Worm (Caenorhabditis elegans) whole organism, L4 larva: Measurements from ENCODE around the gene erfa-1.
A peak's percentile ranks its signal among the peaks of the same experiment; 100 is the strongest.

Experiments used
- R02D3.7 ChIP-seq: fragments of 150-350 bp; sonication (generic microtip); optimal IDR thresholded peaks from 3 replicates; lab custom pipeline; 2014; ENCODE audit warnings: missing biosample characterization, missing genetic modification characterization
- nhr-237 ChIP-seq: sonication (generic microtip); optimal IDR thresholded peaks from 2 replicates; lab custom pipeline; 2017; ENCODE audit warnings: missing biosample characterization, missing genetic modification characterization
- tra-1 ChIP-seq: fragments of 200-800 bp; sonication (Bioruptor generic); IDR thresholded peaks from 2 replicates; pipeline ENCODE4 v1.3.6; 2022; ENCODE audit warnings: missing genetic modification reagents, missing genetic modification characterization, missing compliant biosample characterization

DNA sequence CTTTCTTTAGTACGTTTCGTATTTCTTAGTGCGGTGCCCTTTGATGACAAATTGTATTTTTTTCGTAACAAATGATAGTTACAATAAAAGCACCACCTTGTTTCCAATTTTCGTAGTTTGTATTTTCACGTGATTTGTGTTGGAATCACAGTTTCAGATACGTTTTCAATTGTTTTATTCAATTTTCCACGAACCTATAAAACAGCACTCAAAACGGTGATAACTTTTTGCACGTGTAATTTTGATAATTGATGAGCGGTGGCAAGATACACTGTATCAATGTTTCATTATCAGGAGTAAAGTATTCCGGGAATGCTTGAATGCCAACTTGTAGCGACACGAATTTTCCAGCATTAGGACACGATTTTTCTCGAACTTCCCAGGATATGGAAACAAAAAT is 22.8 kb upstream of the erfa-1 start:
- TF ChIP-seq R02D3.7: no peak
- TF ChIP-seq nhr-237 (tag; lab: Kevin White, UChicago): no peak
- peak; percentile 67; the same call in 1 of the 2 replicates for TF ChIP-seq tra-1
